Fruit fly (Drosophila melanogaster): ENCODE results near the gene CG32037.

CG32037 gene

DNA sequence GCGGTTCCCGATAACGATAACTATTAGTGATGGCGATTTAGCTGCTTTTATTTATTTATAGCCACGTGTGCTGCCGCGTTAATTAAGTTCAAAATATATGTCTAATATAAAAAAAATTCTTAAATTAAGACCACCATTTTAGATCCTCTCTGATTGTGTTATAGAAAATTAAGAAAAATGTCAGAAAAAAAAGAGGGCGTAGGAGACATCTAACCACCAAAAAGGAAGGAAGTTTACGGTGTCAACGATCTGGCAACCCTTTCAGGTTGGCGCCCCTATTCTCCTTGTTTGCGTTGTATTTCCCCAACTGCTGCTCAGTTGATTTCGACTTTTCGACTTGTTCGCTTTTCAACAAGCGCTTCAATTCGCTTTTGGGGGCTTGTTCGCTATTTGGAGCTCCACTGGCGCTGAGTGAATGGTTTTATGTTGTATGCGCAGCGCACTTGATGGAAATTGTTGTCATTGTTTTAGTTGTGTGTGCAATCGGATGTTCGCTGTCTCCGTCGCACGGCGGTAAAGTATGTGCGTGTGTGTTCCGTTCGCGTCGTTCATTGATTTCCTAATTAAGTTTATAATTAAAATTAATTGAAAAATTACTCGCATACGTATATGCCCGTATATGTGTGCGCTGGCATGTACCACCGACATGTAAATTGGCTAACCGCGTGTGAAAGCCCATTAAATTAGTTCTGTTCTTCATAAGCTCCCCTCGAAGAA lies 31.1 kb downstream of the CG32037 start, which contains the start of the genes CG3434 and CG44838 (continued):
- TF ChIP-seq CG9817 (tag; optimal IDR thresholded peaks at IDR 0.05) (peak; percentile 74), cad (GFP tag; optimal IDR thresholded peaks at IDR 0.05) (peak; percentile 15), Dip2 (GFP tag; IDR thresholded peaks at IDR 0.05) (no peak), CG7271 (tag; optimal IDR thresholded peaks at IDR 0.05) (peak; percentile 23), vfl (GFP tag; optimal IDR thresholded peaks at IDR 0.05) (peak; percentile 68), CG7987 (GFP tag; optimal IDR thresholded peaks at IDR 0.05) (peak; percentile 41), NK7.1 (GFP tag; optimal IDR thresholded peaks at IDR 0.05) (peak; percentile 51), Trl (optimal IDR thresholded peaks at IDR 0.05) (no peak), Trl (GFP tag; optimal IDR thresholded peaks at IDR 0.05) (peak; percentile 53), tup (GFP tag; optimal IDR thresholded peaks at IDR 0.05) (peak; percentile 38), CG10543 (GFP tag; optimal IDR thresholded peaks at IDR 0.05) (peak; percentile 91), CHES-1-like (GFP tag; optimal IDR thresholded peaks at IDR 0.05) (peak; percentile 75), Rx (GFP tag; IDR thresholded peaks at IDR 0.05) (peak; percentile 53; the same call in 1 of the 2 replicates), z (GFP tag; IDR thresholded peaks at IDR 0.05) (no peak), CG14860 (GFP tag; IDR thresholded peaks at IDR 0.05; ENCODE audit: partially characterized antibody) (no peak), jumu (GFP tag; optimal IDR thresholded peaks at IDR 0.05) (peak; percentile 73), peb (GFP tag; IDR thresholded peaks at IDR 0.05) (peak; percentile 42), trem (tag; optimal IDR thresholded peaks at IDR 0.05) (peak; percentile 84), ssp (GFP tag; IDR thresholded peaks at IDR 0.05) (peak; percentile 82), CG6854 (GFP tag; optimal IDR thresholded peaks at IDR 0.05) (peak; percentile 70), Dref (GFP tag; IDR thresholded peaks at IDR 0.05) (peak; percentile 66), CG13296 (GFP tag; optimal IDR thresholded peaks at IDR 0.05) (peak; percentile 80), HLHmδ (GFP tag; optimal IDR thresholded peaks at IDR 0.05) (no peak), CG11398 (GFP tag; optimal IDR thresholded peaks at IDR 0.05) (no peak), CG12391 (tag; optimal IDR thresholded peaks at IDR 0.05) (peak; percentile 90), CG6765 (GFP tag; optimal IDR thresholded peaks at IDR 0.05) (peak; percentile 76), CG10366 (GFP tag; IDR thresholded peaks at IDR 0.05) (peak; percentile 80), chif (GFP tag; optimal IDR thresholded peaks at IDR 0.05) (peak; percentile 58 to 78), sens (GFP tag) (peak; percentile 95), Sox102F (GFP tag; optimal IDR thresholded peaks at IDR 0.05) (peak; percentile 79), CG11085 (GFP tag; IDR thresholded peaks at IDR 0.05) (peak; percentile 62; the same call in 1 of the 2 replicates), CG15269 (tag; optimal IDR thresholded peaks at IDR 0.05) (peak; percentile 85), CG5245 (GFP tag; optimal IDR thresholded peaks at IDR 0.05) (peak; percentile 76), phol (tag; optimal IDR thresholded peaks at IDR 0.05) (peak; percentile 96), Chrac-16 (GFP tag; optimal IDR thresholded peaks at IDR 0.05) (peak; percentile 84), Myb (GFP tag; optimal IDR thresholded peaks at IDR 0.05) (peak; percentile 60), CG17802 (tag; optimal IDR thresholded peaks at IDR 0.05) (peak; percentile 58), grau (tag; optimal IDR thresholded peaks at IDR 0.05) (peak; percentile 84), sc (optimal IDR thresholded peaks at IDR 0.05) (no peak), sc (GFP tag; optimal IDR thresholded peaks at IDR 0.05) (peak; percentile 70), CG17359 (tag; optimal IDR thresholded peaks at IDR 0.05) (peak; percentile 79), fru (optimal IDR thresholded peaks at IDR 0.05) (no peak), repo (GFP tag; optimal IDR thresholded peaks at IDR 0.05) (no peak), pan (optimal IDR thresholded peaks at IDR 0.05) (no peak), pan (GFP tag; optimal IDR thresholded peaks at IDR 0.05 in 1 of 2, IDR thresholded peaks at IDR 0.05 in 1 of 2) (peak in 1 of 2 experiments; percentile 66), CG34224 (GFP tag; IDR thresholded peaks at IDR 0.05; ENCODE audit: partially characterized antibody) (0 out of 3 replicates have a peak, but pooled peaks have one; percentile 34), gce (GFP tag; IDR thresholded peaks at IDR 0.05) (no peak), disco-r (GFP tag; optimal IDR thresholded peaks at IDR 0.05) (no peak), CG2889 (GFP tag; IDR thresholded peaks at IDR 0.05) (peak; percentile 60; the same call in 2 of the 3 replicates), CG13123 (GFP tag; optimal IDR thresholded peaks at IDR 0.05) (peak; percentile 74), dimm (GFP tag; IDR thresholded peaks at IDR 0.05) (no peak)

Measured in whole organism, embryonic.